Fruit fly (Drosophila melanogaster) whole organism, embryonic: ENCODE results near the gene Eip75B.

Experiments used
- ATbp ChIP-seq: fragments of 200-800 bp; sonication (Bioruptor generic); optimal IDR thresholded peaks from 2 replicates; lab custom pipeline; 2017; ENCODE audit warnings: missing biosample characterization, mild to moderate bottlenecking, missing genetic modification characterization, missing genetic modification reagents
- Bgb ChIP-seq: fragments of 200-800 bp; sonication (Bioruptor generic); IDR thresholded peaks from 2 replicates; pipeline ENCODE4 v1.3.6; 2022; ENCODE audit warnings: missing biosample characterization, missing genetic modification characterization; ENCODE audit not compliant: partially characterized antibody
- CG15696 ChIP-seq: fragments of 200-800 bp; sonication (Bioruptor generic); optimal IDR thresholded peaks from 2 replicates; lab custom pipeline; 2019; ENCODE audit warnings: missing biosample characterization, mild to moderate bottlenecking, missing genetic modification characterization, moderate library complexity
- CG1603 ChIP-seq: fragments of 200-800 bp; sonication (Bioruptor generic); optimal IDR thresholded peaks from 2 replicates; lab custom pipeline; 2019; ENCODE audit warnings: missing biosample characterization, mild to moderate bottlenecking, missing genetic modification characterization, moderate library complexity
- CG16779 ChIP-seq: fragments of 200-800 bp; sonication (Bioruptor generic); IDR thresholded peaks from 2 replicates; pipeline ENCODE4 v1.3.6; 2022; ENCODE audit warnings: missing biosample characterization, missing genetic modification characterization
- CG2678 ChIP-seq: fragments of 200-800 bp; sonication (Bioruptor generic); optimal IDR thresholded peaks from 3 replicates; lab custom pipeline; 2019; ENCODE audit warnings: missing biosample characterization, mild to moderate bottlenecking, missing genetic modification characterization, moderate library complexity
- CG30431 ChIP-seq: fragments of 200-800 bp; sonication (Bioruptor generic); optimal IDR thresholded peaks from 2 replicates; lab custom pipeline; 2017; ENCODE audit warnings: missing biosample characterization, missing genetic modification characterization
- CG33557 ChIP-seq: fragments of 200-800 bp; sonication (Bioruptor generic); optimal IDR thresholded peaks from 2 replicates; lab custom pipeline; 2019; ENCODE audit warnings: missing biosample characterization, mild to moderate bottlenecking, missing genetic modification characterization, moderate library complexity
- CG3726 ChIP-seq: fragments of 200-800 bp; sonication (Bioruptor generic); IDR thresholded peaks from 3 replicates; pipeline ENCODE4, ENCODE4 v1.3.6; 2022; ENCODE audit warnings: missing biosample characterization, missing genetic modification characterization
- CG3847 ChIP-seq: fragments of 200-800 bp; sonication (Bioruptor generic); IDR thresholded peaks from 2 replicates; pipeline ENCODE4 v1.3.6; 2022; ENCODE audit warnings: missing biosample characterization, missing genetic modification characterization
- CG7372 ChIP-seq: fragments of 200-800 bp; sonication (Bioruptor generic); IDR thresholded peaks from 2 replicates; pipeline ENCODE4 v1.3.6; 2022; ENCODE audit warnings: missing biosample characterization, missing genetic modification characterization
- CG8281 ChIP-seq: fragments of 200-800 bp; sonication (Bioruptor generic); optimal IDR thresholded peaks from 2 replicates; lab custom pipeline; 2018; ENCODE audit warnings: missing biosample characterization, mild to moderate bottlenecking, missing genetic modification characterization, moderate library complexity
- CG8478 ChIP-seq: fragments of >200 bp; optimal IDR thresholded peaks from 2 replicates; lab custom pipeline; 2018
- CG8765 ChIP-seq: fragments of 200-800 bp; sonication (Bioruptor generic); IDR thresholded peaks from 2 replicates; pipeline ENCODE4 v1.3.6; 2022; ENCODE audit warnings: missing biosample characterization, missing genetic modification characterization
- CG8944 ChIP-seq: fragments of 200-800 bp; sonication (Bioruptor generic); optimal IDR thresholded peaks from 3 replicates; lab custom pipeline; 2016; ENCODE audit warnings: missing biosample characterization, missing genetic modification characterization
- CG9797 ChIP-seq: fragments of 200-800 bp; sonication (Bioruptor generic); optimal IDR thresholded peaks from 3 replicates; lab custom pipeline; 2018; ENCODE audit warnings: missing biosample characterization, mild to moderate bottlenecking, missing genetic modification characterization
- Eip74EF ChIP-seq, 2 experiments: fragments of 200-800 bp in 1 of 2; fragments of >200 bp in 1 of 2; sonication (Bioruptor generic) in 1 of 2; optimal IDR thresholded peaks; 2 replicates each; lab custom pipeline; 2017 to 2019; ENCODE audit warnings: missing biosample characterization in 2 of 2, missing genetic modification characterization in 2 of 2, mild to moderate bottlenecking in 1 of 2, moderate library complexity in 1 of 2
- Fer2 ChIP-seq: fragments of 200-800 bp; sonication (Bioruptor generic); optimal IDR thresholded peaks from 2 replicates; lab custom pipeline; 2018; ENCODE audit warnings: missing biosample characterization, mild to moderate bottlenecking, missing genetic modification characterization, moderate library complexity
- Gug ChIP-seq: fragments of 200-800 bp; sonication (Bioruptor generic); IDR thresholded peaks from 4 replicates; pipeline ENCODE4 v1.3.6; 2022; ENCODE audit warnings: missing biosample characterization, missing genetic modification characterization
- Hr3 ChIP-seq: fragments of 200-800 bp; sonication (Bioruptor generic); optimal IDR thresholded peaks from 3 replicates; lab custom pipeline; 2016; ENCODE audit warnings: missing biosample characterization, missing genetic modification characterization
- MTF-1 ChIP-seq: fragments of 200-800 bp; sonication (Bioruptor generic); optimal IDR thresholded peaks from 2 replicates; lab custom pipeline; 2018; ENCODE audit warnings: missing biosample characterization, mild to moderate bottlenecking, missing genetic modification characterization, borderline replicate concordance
- Myb ChIP-seq: fragments of 200-800 bp; sonication (Bioruptor generic); optimal IDR thresholded peaks from 2 replicates; lab custom pipeline; 2016; ENCODE audit warnings: missing biosample characterization, missing genetic modification characterization
- caup ChIP-seq: fragments of 200-800 bp; sonication (Bioruptor generic); optimal IDR thresholded peaks from 3 replicates; lab custom pipeline; 2017; ENCODE audit warnings: missing biosample characterization, mild to moderate bottlenecking, missing genetic modification characterization, moderate library complexity; ENCODE audit not compliant: severe bottlenecking
- croc ChIP-seq: fragments of 200-800 bp; sonication (Bioruptor generic); conservative IDR thresholded peaks from 3 replicates; pipeline ENCODE4 v1.3.6; 2022; ENCODE audit warnings: missing biosample characterization, missing genetic modification characterization
- crol ChIP-seq: fragments of 200-800 bp; sonication (Bioruptor generic); IDR thresholded peaks from 2 replicates; pipeline ENCODE4 v1.3.6; 2022; ENCODE audit warnings: missing biosample characterization, missing genetic modification characterization
- dpn ChIP-seq, 2 experiments: fragments of 200-800 bp; sonication (Bioruptor generic); optimal IDR thresholded peaks; 3 replicates each; lab custom pipeline; 2016; ENCODE audit warnings: missing biosample characterization in 2 of 2, missing genetic modification characterization in 2 of 2
- fd102C ChIP-seq: fragments of 200-800 bp; sonication (Bioruptor generic); optimal IDR thresholded peaks from 2 replicates; lab custom pipeline; 2018; ENCODE audit warnings: missing biosample characterization, mild to moderate bottlenecking, missing genetic modification characterization, moderate library complexity
- fru ChIP-seq: fragments of >200 bp; optimal IDR thresholded peaks from 2 replicates; lab custom pipeline; 2017
- h ChIP-seq: fragments of >200 bp; optimal IDR thresholded peaks from 2 replicates; lab custom pipeline; 2017
- hb ChIP-seq: fragments of 200-800 bp; sonication (Bioruptor generic); IDR thresholded peaks from 3 replicates; pipeline ENCODE4 v1.3.6; 2022; ENCODE audit warnings: missing biosample characterization, missing genetic modification characterization; ENCODE audit not compliant: partially characterized antibody
- lmd ChIP-seq: fragments of 200-800 bp; sonication (Bioruptor generic); IDR thresholded peaks from 2 replicates; pipeline ENCODE4 v1.3.6; 2022; ENCODE audit warnings: missing biosample characterization, missing genetic modification characterization
- odd ChIP-seq: fragments of 200-800 bp; sonication (Bioruptor generic); optimal IDR thresholded peaks from 2 replicates; lab custom pipeline; 2017; ENCODE audit warnings: missing biosample characterization, mild to moderate bottlenecking, missing genetic modification characterization
- org-1 ChIP-seq: fragments of 200-800 bp; sonication (Bioruptor generic); optimal IDR thresholded peaks from 2 replicates; lab custom pipeline; 2017; ENCODE audit warnings: missing biosample characterization, missing genetic modification characterization
- pan ChIP-seq, 4 experiments: fragments of >200 bp in 3 of 4; fragments of 200-800 bp in 1 of 4; sonication (Bioruptor generic) in 1 of 4; optimal IDR thresholded peaks in 3 of 4; IDR thresholded peaks in 1 of 4; 2 replicates each; pipeline versions ENCODE4 v1.3.6 to Lab custom; 2017 to 2022; ENCODE audit warnings: missing biosample characterization in 2 of 4, missing genetic modification characterization in 2 of 4, mixed read lengths in 1 of 4
- pb ChIP-seq: fragments of 200-800 bp; sonication (Bioruptor generic); optimal IDR thresholded peaks from 3 replicates; lab custom pipeline; 2016; ENCODE audit warnings: missing biosample characterization, missing genetic modification characterization
- prd ChIP-seq, 3 experiments: fragments of >200 bp in 2 of 3; fragments of 200-800 bp in 1 of 3; sonication (Bioruptor generic) in 1 of 3; optimal IDR thresholded peaks in 2 of 3; IDR thresholded peaks in 1 of 3; 2 replicates in 2 of 3; 3 replicates in 1 of 3; pipeline versions ENCODE4 v1.3.6 to Lab custom; 2017 to 2022; ENCODE audit warnings: missing biosample characterization in 1 of 3, missing genetic modification characterization in 1 of 3
- salm ChIP-seq: fragments of 200-800 bp; sonication (Bioruptor generic); optimal IDR thresholded peaks from 2 replicates; lab custom pipeline; 2018; ENCODE audit warnings: missing biosample characterization, mild to moderate bottlenecking, missing genetic modification characterization
- sens-2 ChIP-seq: fragments of 200-800 bp; sonication (Bioruptor generic); IDR thresholded peaks from 2 replicates; pipeline ENCODE4 v1.3.6; 2022; ENCODE audit warnings: missing biosample characterization, missing genetic modification characterization
- ssp ChIP-seq: fragments of 200-800 bp; sonication (Bioruptor generic); IDR thresholded peaks from 2 replicates; pipeline ENCODE4 v1.3.6; 2022; ENCODE audit warnings: missing biosample characterization, missing genetic modification characterization
- tgo ChIP-seq: fragments of 200-800 bp; sonication (Bioruptor generic); IDR thresholded peaks from 3 replicates; pipeline ENCODE4 v1.3.6; 2022; ENCODE audit warnings: missing biosample characterization, missing genetic modification characterization
- toy ChIP-seq: fragments of 200-800 bp; sonication (Bioruptor generic); IDR thresholded peaks from 2 replicates; pipeline ENCODE4 v1.3.6; 2022; ENCODE audit warnings: missing biosample characterization, missing genetic modification characterization
- trh ChIP-seq: fragments of 200-800 bp; sonication (Bioruptor generic); optimal IDR thresholded peaks from 2 replicates; lab custom pipeline; 2016; ENCODE audit warnings: missing biosample characterization, missing genetic modification characterization
- vfl ChIP-seq: fragments of 200-800 bp; sonication (Bioruptor generic); optimal IDR thresholded peaks from 2 replicates; lab custom pipeline; 2016; ENCODE audit warnings: missing biosample characterization, missing genetic modification characterization
- wor ChIP-seq: fragments of 200-800 bp; sonication (Bioruptor generic); IDR thresholded peaks from 2 replicates; pipeline ENCODE4 v1.3.6; 2022; ENCODE audit warnings: missing biosample characterization, missing genetic modification characterization

The Eip75B gene

dm6 chr3L:17988155-17988877, 76.2 kb downstream of the Eip75B start (continued):
- TF ChIP-seq pan (optimal IDR thresholded peaks at IDR 0.05; lab: Kevin White, UChicago), result no peak
- peak in 1 of 2 experiments; percentile 64 for TF ChIP-seq pan (GFP tag; optimal IDR thresholded peaks at IDR 0.05 in 1 of 2, IDR thresholded peaks at IDR 0.05 in 1 of 2)
- TF ChIP-seq dpn (GFP tag; optimal IDR thresholded peaks at IDR 0.05; lab: Kevin White, UChicago), result peak; percentile 72 to 78
- no peak for TF ChIP-seq croc (GFP tag; lab: Robert Waterston, UW)
- TF ChIP-seq CG8281 (tag; lab: Kevin White, UChicago), result no peak
- no peak for TF ChIP-seq CG8478 (lab: Kevin White, UChicago)
- peak; percentile 56 for TF ChIP-seq ATbp (GFP tag; lab: Kevin White, UChicago)
- peak; percentile 27; the same call in 1 of the 2 replicates for TF ChIP-seq lmd (GFP tag; lab: Robert Waterston, UW)
- TF ChIP-seq sens-2 (GFP tag; lab: Robert Waterston, UW), result no peak; the same call in 1 of the 2 replicates
- TF ChIP-seq prd (optimal IDR thresholded peaks at IDR 0.05; lab: Kevin White, UChicago), result no peak
- TF ChIP-seq prd (GFP tag; IDR thresholded peaks at IDR 0.05; lab: Robert Waterston, UW), result peak; percentile 51; the same call in 2 of the 3 replicates
- peak; percentile 2 for TF ChIP-seq trh (GFP tag; lab: Kevin White, UChicago)
- no peak for TF ChIP-seq tgo (GFP tag; lab: Robert Waterston, UW)
- TF ChIP-seq CG8765 (GFP tag; lab: Robert Waterston, UW), result no peak
- peak; percentile 49 for TF ChIP-seq CG2678 (tag; lab: Kevin White, UChicago)
- TF ChIP-seq fd102C (GFP tag; lab: Kevin White, UChicago), result peak; percentile 72
- TF ChIP-seq ssp, result no peak
- TF ChIP-seq CG16779, result peak; percentile 59; the same call in 1 of the 2 replicates
- TF ChIP-seq h (lab: Kevin White, UChicago), result no peak
- peak; percentile 66 for TF ChIP-seq CG15696 (tag; lab: Kevin White, UChicago)
- no peak for TF ChIP-seq wor (GFP tag; lab: Robert Waterston, UW)
- no peak for TF ChIP-seq hb
- peak; percentile 31 for TF ChIP-seq CG30431 (GFP tag; lab: Kevin White, UChicago)
- TF ChIP-seq CG1603 (tag; lab: Kevin White, UChicago), result peak; percentile 87
- TF ChIP-seq pb (GFP tag; lab: Kevin White, UChicago), result peak; percentile 73
- TF ChIP-seq CG3726, result no peak
- no peak for TF ChIP-seq CG9797 (GFP tag; lab: Kevin White, UChicago)
- 0 out of 2 replicates have a peak, but pooled peaks have one; percentile 34 for TF ChIP-seq CG7372 (GFP tag; lab: Robert Waterston, UW)
- TF ChIP-seq Gug (GFP tag; lab: Robert Waterston, UW), result no peak
- TF ChIP-seq odd (GFP tag; lab: Kevin White, UChicago), result peak; percentile 65
- TF ChIP-seq toy (GFP tag; lab: Robert Waterston, UW), result no peak
- TF ChIP-seq Fer2 (tag; lab: Kevin White, UChicago), result peak; percentile 35
- TF ChIP-seq CG8944 (GFP tag; lab: Kevin White, UChicago), result no peak
- TF ChIP-seq crol (GFP tag; lab: Robert Waterston, UW), result no peak; the same call in 1 of the 2 replicates
- no peak for TF ChIP-seq fru (lab: Kevin White, UChicago)
- peak; percentile 58 for TF ChIP-seq MTF-1 (GFP tag; lab: Kevin White, UChicago)
- TF ChIP-seq vfl (GFP tag; lab: Kevin White, UChicago), result peak; percentile 61
- TF ChIP-seq salm (tag; lab: Kevin White, UChicago), result peak; percentile 59
- TF ChIP-seq caup (GFP tag; lab: Kevin White, UChicago), result peak; percentile 84
- peak; percentile 26 for TF ChIP-seq Hr3
- peak; percentile 54 for TF ChIP-seq org-1 (GFP tag; lab: Kevin White, UChicago)
- peak; percentile 68 for TF ChIP-seq Myb (GFP tag; lab: Kevin White, UChicago)
- TF ChIP-seq Bgb (GFP tag; lab: Robert Waterston, UW), result peak; percentile 84
- peak in 1 of 2 experiments; percentile 27 for TF ChIP-seq Eip74EF (GFP tag; optimal IDR thresholded peaks at IDR 0.05; lab: Kevin White, UChicago)
- TF ChIP-seq CG33557 (GFP tag; lab: Kevin White, UChicago), result peak; percentile 63
- peak; percentile 57 for TF ChIP-seq CG3847 (GFP tag; lab: Robert Waterston, UW)
